Worm (Caenorhabditis elegans) whole organism, L1 larva: ENCODE measurements around the gene Y56A3A.28.
"Not testable (repeated sequence)": the region's sequence is repeated elsewhere in the genome, so short reads cannot be mapped to it uniquely, and the experiment has no call there.

Experiments used
- C34B4.2 ChIP-seq: sonication (generic microtip); optimal IDR thresholded peaks from 2 replicates; lab custom pipeline; 2017; ENCODE audit warnings: mild to moderate bottlenecking, missing genetic modification characterization, missing compliant biosample characterization
- nhr-11 ChIP-seq: fragments of 150-350 bp; optimal IDR thresholded peaks from 2 replicates; lab custom pipeline; 2014; ENCODE audit warnings: missing biosample characterization, missing genetic modification characterization
- nhr-20 ChIP-seq: sonication (generic microtip); optimal IDR thresholded peaks from 2 replicates; lab custom pipeline; 2016; ENCODE audit warnings: mild to moderate bottlenecking, missing genetic modification characterization, missing compliant biosample characterization
- ztf-11 ChIP-seq, 2 experiments: sonication (generic microtip); optimal IDR thresholded peaks; 2 replicates each; lab custom pipeline; 2016 to 2017; ENCODE audit warnings: missing genetic modification characterization in 2 of 2, missing biosample characterization in 1 of 2, missing compliant biosample characterization in 1 of 2

ce11 chrIII:11967049-11967448, 4.1 kb downstream of the Y56A3A.28 start:
- not testable (repeated sequence) for TF ChIP-seq ztf-11 (tag; optimal IDR thresholded peaks at IDR 0.05; lab: Kevin White, UChicago); nhr-20 (tag; lab: Kevin White, UChicago); nhr-11 (tag; lab: Kevin White, UChicago); C34B4.2 (tag; lab: Kevin White, UChicago)
